Worm (Caenorhabditis elegans): ENCODE measurements around the gene F33G12.3.

Gene F33G12.3

DNA sequence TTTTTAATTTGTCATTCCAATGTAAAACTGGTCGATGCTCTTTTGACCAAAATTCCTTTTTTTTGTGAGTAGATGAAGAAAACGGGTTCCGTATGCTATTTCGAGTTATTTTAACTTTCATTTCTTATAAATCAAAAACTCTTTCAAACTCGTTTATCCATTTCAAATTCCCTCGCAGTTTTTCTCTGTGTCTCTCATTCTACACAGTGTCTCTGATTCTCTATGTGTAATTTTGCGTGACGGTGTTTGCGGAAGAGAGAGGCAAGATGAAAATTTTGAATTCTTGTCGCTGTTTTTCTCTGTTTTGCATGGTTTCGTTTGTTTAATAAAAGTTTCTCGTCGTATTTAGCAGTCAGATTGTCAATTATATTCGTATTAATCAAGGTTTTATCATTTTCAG is 34.7 kb downstream of the F33G12.3 start, which contains the start of gene citk-2 (continued):
- TF ChIP-seq nhr-120 (GFP tag; IDR thresholded peaks at IDR 0.05) (no peak), fkh-3 (tag; optimal IDR thresholded peaks at IDR 0.05) (no peak), sdz-38 (tag; optimal IDR thresholded peaks at IDR 0.05) (no peak)

DNA sequence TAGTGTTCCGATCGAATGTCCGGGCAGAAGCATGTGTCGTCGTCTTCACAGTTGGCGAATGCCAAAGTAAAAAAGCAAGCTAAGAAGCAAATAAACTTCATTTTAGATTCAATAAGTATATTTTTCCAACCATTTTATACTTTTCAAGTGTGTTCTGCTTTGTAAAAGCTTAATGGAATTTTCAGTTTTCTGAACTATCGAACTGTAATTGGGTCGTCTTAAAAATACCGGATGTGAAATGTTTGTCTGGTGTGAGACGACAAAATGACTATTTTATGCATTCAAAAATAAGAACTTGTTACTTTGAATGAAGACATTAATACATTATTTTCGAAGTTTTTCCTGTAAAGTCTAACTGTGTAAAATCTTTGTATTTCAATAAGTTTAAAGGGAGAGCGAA is 35.2 kb downstream of the F33G12.3 start, which contains the start of gene F59A6.11:
Gene F59A6.11, minus strand, starts transcription at position 101 of the 400 bp plus-strand sequence.
- TF ChIP-seq cebp-2 (GFP tag; IDR thresholded peaks at IDR 0.05) (no peak), pbrm-1 (GFP tag; IDR thresholded peaks at IDR 0.05) (no peak), nhr-179 (tag; optimal IDR thresholded peaks at IDR 0.05) (no peak), nfya-1 (tag; optimal IDR thresholded peaks at IDR 0.05; ENCODE audit: borderline replicate concordance, insufficient read depth) (no peak), ZK185.1 (tag; optimal IDR thresholded peaks at IDR 0.05; ENCODE audit: poor library complexity, severe bottlenecking) (no peak), D2030.7 (GFP tag; IDR thresholded peaks at IDR 0.05) (no peak), F33H1.4 (GFP tag; IDR thresholded peaks at IDR 0.05) (no peak), B0035.1 (tag; optimal IDR thresholded peaks at IDR 0.05) (no peak), madf-10 (tag; optimal IDR thresholded peaks at IDR 0.05) (no peak), lin-35 (GFP tag; optimal IDR thresholded peaks at IDR 0.05) (no peak), cebp-1 (GFP tag; IDR thresholded peaks at IDR 0.05) (no peak), cebp-1 (tag; optimal IDR thresholded peaks at IDR 0.05) (no peak), sdz-38 (tag; optimal IDR thresholded peaks at IDR 0.05) (no peak)

DNA sequence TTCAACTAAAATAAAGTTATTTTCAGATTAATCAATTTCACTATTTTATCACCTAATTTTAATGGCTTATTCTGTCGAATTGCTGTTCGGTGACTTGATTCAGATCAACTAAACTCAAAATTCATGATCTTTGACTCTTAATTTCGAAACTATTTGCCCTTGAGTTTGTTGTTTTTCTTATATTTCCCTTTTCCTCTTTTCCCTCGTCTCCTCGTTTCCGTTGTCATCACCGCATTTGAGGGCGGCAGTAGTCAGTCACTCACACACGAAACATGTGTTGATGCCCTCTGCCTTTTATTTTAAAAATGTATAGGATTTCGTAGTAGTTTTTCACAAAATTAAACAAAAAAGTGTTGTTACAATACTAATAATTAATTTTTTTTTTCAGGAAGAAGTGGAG is 38.9 kb downstream of the F33G12.3 start, which contains the start of gene rnh-1.0:
Gene rnh-1.0, plus strand, starts transcription at position 389 of the 400 bp plus-strand sequence.
- no peak for TF ChIP-seq lsl-1 (GFP tag; optimal IDR thresholded peaks at IDR 0.05)
- TF ChIP-seq cebp-1 (GFP tag; IDR thresholded peaks at IDR 0.05) = no peak
- TF ChIP-seq cebp-1 (tag; optimal IDR thresholded peaks at IDR 0.05) = peak; percentile 37
- no peak for TF ChIP-seq madf-10 (tag; optimal IDR thresholded peaks at IDR 0.05)
- TF ChIP-seq nhr-80 (tag; optimal IDR thresholded peaks at IDR 0.05) = no peak

DNA sequence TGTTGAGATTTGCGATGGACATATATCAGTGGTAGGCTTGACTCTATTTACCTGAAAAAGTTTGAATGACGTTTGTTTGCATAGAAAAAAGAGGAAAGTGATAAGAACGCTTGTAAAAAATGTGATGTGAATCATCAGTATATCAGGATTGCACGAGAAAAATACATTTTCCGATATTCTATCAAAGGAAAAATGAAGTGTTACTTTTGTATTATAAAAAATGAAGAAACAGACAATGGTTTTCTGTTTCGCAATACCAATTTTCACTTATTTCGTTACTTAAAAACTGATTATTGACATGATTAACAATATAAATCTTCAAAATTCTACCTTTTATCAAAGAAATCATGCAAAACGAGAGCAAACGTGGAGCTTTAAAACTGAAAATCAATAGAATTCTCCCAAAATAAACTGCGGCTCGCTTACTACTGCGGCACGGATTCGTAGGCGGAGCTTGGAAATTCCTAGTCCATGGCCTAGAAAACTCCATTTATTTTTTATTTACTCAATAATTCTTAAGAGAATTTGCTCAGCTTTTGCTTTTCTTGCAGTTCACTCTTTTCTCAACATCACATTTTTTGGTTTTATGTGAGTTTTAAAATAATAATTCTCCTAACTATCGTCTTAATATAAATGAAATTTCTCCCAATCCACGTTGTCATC is 40.2 kb downstream of the F33G12.3 start, which contains the start of the genes eif-1 and vps-24:
Gene eif-1, minus strand, starts transcription at position 51 of the 663 bp plus-strand sequence.
Gene vps-24, plus strand, starts transcription at position 469 of the 663 bp plus-strand sequence.
- TF ChIP-seq dox-1 (GFP tag; IDR thresholded peaks at IDR 0.05) (peak; percentile 80), him-1 (tag; optimal IDR thresholded peaks at IDR 0.05) (no peak), madf-6 (GFP tag; IDR thresholded peaks at IDR 0.05) (peak; percentile 51), tbx-9 (tag; optimal IDR thresholded peaks at IDR 0.05; ENCODE audit: borderline replicate concordance) (no peak), nhr-120 (GFP tag; IDR thresholded peaks at IDR 0.05) (no peak), unc-130 (GFP tag; optimal IDR thresholded peaks at IDR 0.05) (peak; percentile 7), B0019.2 (GFP tag; conservative IDR thresholded peaks at IDR 0.05) (peak; percentile 56; the same call in 1 of the 2 replicates), snpc-3.4 (tag; optimal IDR thresholded peaks at IDR 0.05) (peak; percentile 17), dpl-1 (GFP tag; optimal IDR thresholded peaks at IDR 0.05) (peak; percentile 30), madf-3 (GFP tag; IDR thresholded peaks at IDR 0.05) (no peak), lin-54 (GFP tag; optimal IDR thresholded peaks at IDR 0.05) (peak; percentile 5), B0336.3 (GFP tag; IDR thresholded peaks at IDR 0.05) (no peak), ceh-100 (GFP tag; IDR thresholded peaks at IDR 0.05) (peak; percentile 18; the same call in 1 of the 2 replicates), lsl-1 (GFP tag; optimal IDR thresholded peaks at IDR 0.05) (peak; percentile 48), attf-5 (GFP tag; optimal IDR thresholded peaks at IDR 0.05) (peak; percentile 75), nhr-80 (tag; optimal IDR thresholded peaks at IDR 0.05) (peak; percentile 26), F23B12.7 (tag; optimal IDR thresholded peaks at IDR 0.05; ENCODE audit: insufficient read depth) (peak; percentile 12), Y67H2A.10 (GFP tag; conservative IDR thresholded peaks at IDR 0.05) (no peak), snpc-1.3 (tag; optimal IDR thresholded peaks at IDR 0.05; ENCODE audit: insufficient read depth) (peak; percentile 42), akir-1 (GFP tag; optimal IDR thresholded peaks at IDR 0.05) (no peak), lag-1 (GFP tag; IDR thresholded peaks at IDR 0.05) (no peak), F22D6.2 (tag; optimal IDR thresholded peaks at IDR 0.05) (no peak), mcd-1 (GFP tag; IDR thresholded peaks at IDR 0.05) (peak; percentile 42; the same call in 1 of the 2 replicates), cebp-1 (GFP tag; IDR thresholded peaks at IDR 0.05) (no peak), cebp-1 (tag; optimal IDR thresholded peaks at IDR 0.05) (peak; percentile 45), zim-3 (tag; optimal IDR thresholded peaks at IDR 0.05) (no peak), snpc-4 (GFP tag; optimal IDR thresholded peaks at IDR 0.05) (no peak), snpc-4 (tag; optimal IDR thresholded peaks at IDR 0.05) (peak in 2 of 4 experiments; percentile 14)
